Fruit fly (Drosophila melanogaster) whole organism, embryonic: ENCODE measurements around the gene eIF4H2.
A peak's percentile ranks its signal among the peaks of the same experiment; 100 is the strongest.

ENCODE experiments used
- Asciz ChIP-seq: fragments of 200-800 bp; sonication (Bioruptor generic); optimal IDR thresholded peaks from 2 replicates; lab custom pipeline; 2017; ENCODE audit warnings: missing biosample characterization, mild to moderate bottlenecking, missing genetic modification characterization, missing genetic modification reagents
- CG10267 ChIP-seq: fragments of 200-800 bp; sonication (Bioruptor generic); optimal IDR thresholded peaks from 2 replicates; lab custom pipeline; 2018; ENCODE audit warnings: missing biosample characterization, mild to moderate bottlenecking, missing genetic modification characterization, moderate library complexity
- CG10979 ChIP-seq: fragments of 200-800 bp; sonication (Bioruptor generic); optimal IDR thresholded peaks from 2 replicates; lab custom pipeline; 2018; ENCODE audit warnings: missing biosample characterization, mild to moderate bottlenecking, missing genetic modification characterization, moderate library complexity
- CG11398 ChIP-seq: fragments of 200-800 bp; sonication (Bioruptor generic); optimal IDR thresholded peaks from 2 replicates; lab custom pipeline; 2016; ENCODE audit warnings: missing biosample characterization, missing genetic modification characterization
- CG14050 ChIP-seq: fragments of 200-800 bp; sonication (Bioruptor generic); IDR thresholded peaks from 3 replicates; pipeline ENCODE4 v1.3.6; 2022; ENCODE audit warnings: missing biosample characterization, missing genetic modification characterization
- CG2712 ChIP-seq: fragments of 200-800 bp; optimal IDR thresholded peaks from 3 replicates; lab custom pipeline; 2019; ENCODE audit warnings: missing biosample characterization, mild to moderate bottlenecking, missing genetic modification characterization, moderate library complexity
- CG31388 ChIP-seq: fragments of 200-800 bp; sonication (Bioruptor generic); optimal IDR thresholded peaks from 2 replicates; lab custom pipeline; 2016; ENCODE audit warnings: missing biosample characterization, missing genetic modification characterization
- CG31441 ChIP-seq: fragments of 200-800 bp; sonication (Bioruptor generic); IDR thresholded peaks from 2 replicates; pipeline ENCODE4 v1.3.6; 2022; ENCODE audit warnings: missing biosample characterization, missing genetic modification characterization
- CG32772 ChIP-seq: fragments of 200-800 bp; sonication (Bioruptor generic); IDR thresholded peaks from 2 replicates; pipeline ENCODE4 v1.3.6; 2022; ENCODE audit warnings: missing biosample characterization, missing genetic modification characterization
- CG4282 ChIP-seq: fragments of 200-800 bp; sonication (Bioruptor generic); optimal IDR thresholded peaks from 2 replicates; lab custom pipeline; 2016; ENCODE audit warnings: missing biosample characterization, missing genetic modification characterization
- CG8359 ChIP-seq: fragments of 200-800 bp; sonication (Bioruptor generic); optimal IDR thresholded peaks from 2 replicates; lab custom pipeline; 2017; ENCODE audit warnings: missing biosample characterization, mild to moderate bottlenecking, missing genetic modification characterization, borderline replicate concordance
- CG8924 ChIP-seq: fragments of 200-800 bp; optimal IDR thresholded peaks from 3 replicates; lab custom pipeline; 2019; ENCODE audit warnings: missing biosample characterization, mild to moderate bottlenecking, missing genetic modification characterization, moderate library complexity
- CoRest ChIP-seq: fragments of 200-800 bp; sonication (Bioruptor generic); optimal IDR thresholded peaks from 3 replicates; lab custom pipeline; 2018; ENCODE audit warnings: missing biosample characterization, mild to moderate bottlenecking, missing genetic modification characterization, moderate library complexity
- Dbx ChIP-seq: fragments of 200-800 bp; sonication (Bioruptor generic); IDR thresholded peaks from 3 replicates; pipeline ENCODE4 v1.3.6; 2022; ENCODE audit warnings: missing biosample characterization, missing genetic modification characterization
- E2f2 ChIP-seq: fragments of 200-800 bp; sonication (Bioruptor generic); IDR thresholded peaks from 2 replicates; pipeline ENCODE4 v1.3.6; 2022; ENCODE audit warnings: missing biosample characterization, missing genetic modification characterization
- Elba2 ChIP-seq: fragments of 200-800 bp; sonication (Bioruptor generic); optimal IDR thresholded peaks from 3 replicates; lab custom pipeline; 2016; ENCODE audit warnings: missing biosample characterization, missing genetic modification characterization
- H15 ChIP-seq: fragments of 200-800 bp; sonication (Bioruptor generic); IDR thresholded peaks from 3 replicates; pipeline ENCODE4 v1.3.6; 2022; ENCODE audit warnings: missing biosample characterization, missing genetic modification characterization
- HLH3B ChIP-seq: fragments of 200-800 bp; sonication (Bioruptor generic); IDR thresholded peaks from 2 replicates; pipeline ENCODE4 v1.3.6; 2022; ENCODE audit warnings: missing biosample characterization, missing genetic modification characterization
- Hey ChIP-seq: fragments of 200-800 bp; sonication (Bioruptor generic); optimal IDR thresholded peaks from 3 replicates; lab custom pipeline; 2018; ENCODE audit warnings: missing biosample characterization, mild to moderate bottlenecking, missing genetic modification characterization
- Lhr ChIP-seq: fragments of 200-800 bp; sonication (Bioruptor generic); optimal IDR thresholded peaks from 3 replicates; lab custom pipeline; 2017; ENCODE audit warnings: mild to moderate bottlenecking, missing biosample characterization, missing genetic modification reagents, missing genetic modification characterization
- Nf-YC ChIP-seq: fragments of 200-800 bp; optimal IDR thresholded peaks from 3 replicates; lab custom pipeline; 2019; ENCODE audit warnings: missing biosample characterization, mild to moderate bottlenecking, missing genetic modification characterization, moderate library complexity
- PHDP ChIP-seq: fragments of 200-800 bp; sonication (Bioruptor generic); optimal IDR thresholded peaks from 3 replicates; lab custom pipeline; 2018; ENCODE audit warnings: missing biosample characterization, mild to moderate bottlenecking, missing genetic modification characterization, moderate library complexity
- Pdp1 ChIP-seq, 2 experiments: fragments of 200-800 bp; sonication (Bioruptor generic); optimal IDR thresholded peaks; 3 replicates each; lab custom pipeline; 2016; ENCODE audit warnings: missing biosample characterization in 2 of 2, missing genetic modification characterization in 2 of 2, mild to moderate bottlenecking in 1 of 2, moderate library complexity in 1 of 2
- Six4 ChIP-seq: fragments of 200-800 bp; sonication (Bioruptor generic); optimal IDR thresholded peaks from 2 replicates; lab custom pipeline; 2016; ENCODE audit warnings: missing biosample characterization, missing genetic modification characterization
- Sox100B ChIP-seq: fragments of 200-800 bp; sonication (Bioruptor generic); optimal IDR thresholded peaks from 3 replicates; lab custom pipeline; 2018; ENCODE audit warnings: missing biosample characterization, mild to moderate bottlenecking, missing genetic modification characterization
- Trl ChIP-seq, 3 experiments: fragments of >200 bp in 2 of 3; fragments of 200-800 bp in 1 of 3; sonication (Bioruptor generic) in 1 of 3; optimal IDR thresholded peaks; 2 replicates in 1 of 3; 3 replicates in 2 of 3; lab custom pipeline; 2016 to 2017; ENCODE audit warnings: missing biosample characterization in 1 of 3, missing genetic modification characterization in 1 of 3
- bsh ChIP-seq, 2 experiments: fragments of 200-800 bp; sonication (Bioruptor generic); optimal IDR thresholded peaks; 2 replicates each; lab custom pipeline; 2017 to 2018; ENCODE audit warnings: mild to moderate bottlenecking in 2 of 2, missing biosample characterization in 2 of 2, missing genetic modification characterization in 2 of 2, moderate library complexity in 1 of 2
- crc ChIP-seq: fragments of 200-800 bp; sonication (Bioruptor generic); optimal IDR thresholded peaks from 2 replicates; lab custom pipeline; 2016; ENCODE audit warnings: missing biosample characterization, missing genetic modification characterization
- danr ChIP-seq: fragments of 200-800 bp; sonication (Bioruptor generic); IDR thresholded peaks from 2 replicates; pipeline ENCODE4 v1.3.6; 2022; ENCODE audit warnings: missing biosample characterization, missing genetic modification characterization
- dmrt11E ChIP-seq: fragments of 200-800 bp; sonication (Bioruptor generic); optimal IDR thresholded peaks from 3 replicates; lab custom pipeline; 2018; ENCODE audit warnings: missing biosample characterization, mild to moderate bottlenecking, missing genetic modification characterization, moderate library complexity
- dmrt99B ChIP-seq: fragments of 200-800 bp; sonication (Bioruptor generic); optimal IDR thresholded peaks from 2 replicates; lab custom pipeline; 2018; ENCODE audit warnings: missing biosample characterization, mild to moderate bottlenecking, missing genetic modification characterization, moderate library complexity
- fu2 ChIP-seq: fragments of 200-800 bp; sonication (Bioruptor generic); optimal IDR thresholded peaks from 2 replicates; lab custom pipeline; 2016; ENCODE audit warnings: missing biosample characterization, missing genetic modification characterization
- gsb-n ChIP-seq: fragments of 200-800 bp; sonication (Bioruptor generic); optimal IDR thresholded peaks from 3 replicates; lab custom pipeline; 2018; ENCODE audit warnings: missing biosample characterization, mild to moderate bottlenecking, missing genetic modification characterization
- lov ChIP-seq, 2 experiments: fragments of 200-800 bp in 1 of 2; fragments of >200 bp in 1 of 2; sonication (Bioruptor generic) in 1 of 2; IDR thresholded peaks in 1 of 2; optimal IDR thresholded peaks in 1 of 2; 2 replicates in 1 of 2; 3 replicates in 1 of 2; pipeline versions ENCODE4 v1.3.6 to Lab custom; 2017 to 2022; ENCODE audit warnings: missing biosample characterization in 1 of 2, missing genetic modification characterization in 1 of 2
- mirr ChIP-seq: fragments of 200-800 bp; sonication (Bioruptor generic); optimal IDR thresholded peaks from 3 replicates; lab custom pipeline; 2018; ENCODE audit warnings: missing biosample characterization, mild to moderate bottlenecking, missing genetic modification characterization
- nmo ChIP-seq: fragments of 200-800 bp; sonication (Bioruptor generic); optimal IDR thresholded peaks from 2 replicates; lab custom pipeline; 2018; ENCODE audit warnings: missing biosample characterization, mild to moderate bottlenecking, missing genetic modification characterization, moderate library complexity
- oc ChIP-seq: fragments of 200-800 bp; sonication (Bioruptor generic); optimal IDR thresholded peaks from 2 replicates; lab custom pipeline; 2018; ENCODE audit warnings: missing biosample characterization, mild to moderate bottlenecking, missing genetic modification characterization, moderate library complexity
- org-1 ChIP-seq: fragments of 200-800 bp; sonication (Bioruptor generic); optimal IDR thresholded peaks from 2 replicates; lab custom pipeline; 2017; ENCODE audit warnings: missing biosample characterization, missing genetic modification characterization
- otp ChIP-seq: fragments of 200-800 bp; sonication (Bioruptor generic); IDR thresholded peaks from 3 replicates; pipeline ENCODE4, ENCODE4 v1.3.6; 2022; ENCODE audit warnings: missing biosample characterization, missing genetic modification characterization
- prd ChIP-seq, 3 experiments: fragments of >200 bp in 2 of 3; fragments of 200-800 bp in 1 of 3; sonication (Bioruptor generic) in 1 of 3; optimal IDR thresholded peaks in 2 of 3; IDR thresholded peaks in 1 of 3; 2 replicates in 2 of 3; 3 replicates in 1 of 3; pipeline versions ENCODE4 v1.3.6 to Lab custom; 2017 to 2022; ENCODE audit warnings: missing biosample characterization in 1 of 3, missing genetic modification characterization in 1 of 3
- ranshi ChIP-seq: fragments of 200-800 bp; sonication (Bioruptor generic); IDR thresholded peaks from 2 replicates; pipeline ENCODE4 v1.3.6; 2022; ENCODE audit warnings: missing biosample characterization, missing genetic modification characterization
- row ChIP-seq: fragments of 200-800 bp; sonication (Bioruptor generic); IDR thresholded peaks from 3 replicates; pipeline ENCODE4 v1.3.6; 2022; ENCODE audit warnings: missing biosample characterization, missing genetic modification characterization
- sob ChIP-seq: fragments of 200-800 bp; sonication (Bioruptor generic); IDR thresholded peaks from 2 replicates; pipeline ENCODE4 v1.3.6; 2022; ENCODE audit warnings: missing biosample characterization, missing genetic modification characterization
- sqz ChIP-seq: fragments of 200-800 bp; sonication (Bioruptor generic); optimal IDR thresholded peaks from 3 replicates; lab custom pipeline; 2018; ENCODE audit warnings: missing biosample characterization, mild to moderate bottlenecking, missing genetic modification characterization
- stwl ChIP-seq: fragments of 200-800 bp; sonication (Bioruptor generic); optimal IDR thresholded peaks from 3 replicates; lab custom pipeline; 2018; ENCODE audit warnings: missing biosample characterization, mild to moderate bottlenecking, missing genetic modification characterization, moderate library complexity
- zf30C ChIP-seq: fragments of 200-800 bp; sonication (Bioruptor generic); optimal IDR thresholded peaks from 3 replicates; lab custom pipeline; 2018; ENCODE audit warnings: missing biosample characterization, mild to moderate bottlenecking, missing genetic modification characterization

The eIF4H2 gene

DNA sequence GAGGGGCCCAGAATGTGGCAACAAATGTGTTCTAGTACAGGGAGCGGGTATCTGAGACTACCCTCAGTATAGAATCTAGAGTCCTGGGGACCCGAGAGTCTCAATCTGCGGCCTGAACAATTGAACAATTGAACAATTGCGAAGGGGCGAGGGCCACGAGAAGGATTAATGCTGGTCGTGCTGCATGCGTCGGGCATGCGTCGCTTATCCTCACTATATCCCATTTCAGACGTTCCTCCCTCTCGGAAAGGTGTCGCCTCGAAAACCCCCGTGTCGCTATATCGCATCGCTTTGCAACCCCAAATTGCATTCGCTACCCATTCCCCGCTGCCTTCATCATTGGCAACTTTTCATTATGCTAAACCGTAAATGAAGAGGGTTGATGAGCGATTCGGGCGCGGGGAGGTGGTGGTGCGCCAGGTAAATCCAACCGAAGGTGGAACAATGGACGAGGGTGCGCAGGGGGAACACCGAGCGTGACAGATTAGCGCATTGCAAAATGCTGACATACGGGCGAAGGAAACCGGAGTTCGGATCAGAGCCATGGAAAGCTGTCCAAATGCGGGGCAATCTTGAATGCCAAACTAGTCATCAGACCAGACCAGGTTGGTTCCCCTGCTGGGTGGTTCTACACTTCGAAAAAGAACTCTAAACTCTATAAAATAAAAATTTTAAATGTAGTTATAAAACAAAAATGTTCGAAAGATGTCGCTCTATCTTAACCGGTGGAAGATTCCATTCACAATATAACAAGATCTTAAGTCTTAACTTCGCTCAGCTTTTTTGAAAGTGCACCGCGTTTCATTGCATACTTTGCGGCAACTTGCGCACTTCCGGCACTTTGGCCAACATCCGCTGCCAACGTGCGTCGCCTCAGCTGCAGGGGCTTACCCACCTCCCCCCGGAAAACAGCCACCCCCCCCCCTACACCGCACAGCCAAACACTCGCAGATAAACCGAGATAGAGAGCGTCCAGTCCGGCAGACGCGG lies 33.1 kb downstream of the eIF4H2 start:
- TF ChIP-seq CG32772 (GFP tag; lab: Robert Waterston, UW) (no peak), CG10267 (tag; lab: Kevin White, UChicago) (peak; percentile 2), HLH3B (GFP tag; lab: Robert Waterston, UW) (no peak), Trl (optimal IDR thresholded peaks at IDR 0.05; lab: Kevin White, UChicago) (no peak), Trl (GFP tag; optimal IDR thresholded peaks at IDR 0.05; lab: Kevin White, UChicago) (no peak), otp (GFP tag; lab: Robert Waterston, UW) (0 out of 3 replicates have a peak, but pooled peaks have one; percentile 19), Elba2 (GFP tag; lab: Kevin White, UChicago) (no peak), dmrt99B (tag; lab: Kevin White, UChicago) (peak; percentile 6), danr (GFP tag; lab: Robert Waterston, UW) (no peak), Hey (tag; lab: Kevin White, UChicago) (peak; percentile 81), sqz (no peak), ranshi (no peak), dmrt11E (peak; percentile 18), sob (GFP tag; lab: Robert Waterston, UW) (no peak; the same call in 1 of the 2 replicates), E2f2 (no peak), Lhr (GFP tag; lab: Kevin White, UChicago) (no peak), bsh (GFP tag; optimal IDR thresholded peaks at IDR 0.05; lab: Kevin White, UChicago) (peak in 1 of 2 experiments; percentile 29), Nf-YC (no peak), CG8924 (tag; lab: Kevin White, UChicago) (peak; percentile 8), fu2 (GFP tag; lab: Kevin White, UChicago) (no peak), Asciz (GFP tag; lab: Kevin White, UChicago) (peak; percentile 8), H15 (GFP tag; lab: Robert Waterston, UW) (0 out of 3 replicates have a peak, but pooled peaks have one; percentile 15), org-1 (no peak), PHDP (tag; lab: Kevin White, UChicago) (no peak), mirr (GFP tag; lab: Kevin White, UChicago) (no peak), CG31388 (GFP tag; lab: Kevin White, UChicago) (no peak), stwl (tag; lab: Kevin White, UChicago) (no peak), Six4 (GFP tag; lab: Kevin White, UChicago) (no peak), nmo (GFP tag; lab: Kevin White, UChicago) (no peak), zf30C (GFP tag; lab: Kevin White, UChicago) (peak; percentile 20), row (GFP tag; lab: Robert Waterston, UW) (0 out of 3 replicates have a peak, but pooled peaks have one; percentile 8), CG14050 (GFP tag; lab: Robert Waterston, UW) (no peak), lov (optimal IDR thresholded peaks at IDR 0.05; lab: Kevin White, UChicago) (no peak), lov (GFP tag; IDR thresholded peaks at IDR 0.05; lab: Robert Waterston, UW) (peak; percentile 60; the same call in 1 of the 3 replicates), CoRest (tag; lab: Kevin White, UChicago) (no peak), crc (GFP tag; lab: Kevin White, UChicago) (no peak), CG11398 (GFP tag; lab: Kevin White, UChicago) (no peak), CG10979 (tag; lab: Kevin White, UChicago) (peak; percentile 52), CG31441 (GFP tag; lab: Robert Waterston, UW) (peak; percentile 55), Sox100B (GFP tag; lab: Kevin White, UChicago) (no peak), oc (tag; lab: Kevin White, UChicago) (peak; percentile 72), CG8359 (GFP tag; lab: Kevin White, UChicago) (peak; percentile 5), CG2712 (peak; percentile 44), prd (optimal IDR thresholded peaks at IDR 0.05; lab: Kevin White, UChicago) (no peak), prd (GFP tag; IDR thresholded peaks at IDR 0.05; lab: Robert Waterston, UW) (peak; percentile 55), CG4282 (GFP tag; lab: Kevin White, UChicago) (no peak), gsb-n (peak; percentile 96), Pdp1 (GFP tag; optimal IDR thresholded peaks at IDR 0.05; lab: Kevin White, UChicago) (no peak), Dbx (GFP tag; lab: Robert Waterston, UW) (no peak)
